Fruit fly (Drosophila melanogaster) whole organism, embryonic: ENCODE results near the gene Pdzd8.

Experiments used
- ATbp ChIP-seq: fragments of 200-800 bp; sonication (Bioruptor generic); optimal IDR thresholded peaks from 2 replicates; lab custom pipeline; 2017; ENCODE audit warnings: missing biosample characterization, mild to moderate bottlenecking, missing genetic modification characterization, missing genetic modification reagents
- Adf1 ChIP-seq: fragments of 200-800 bp; sonication (Bioruptor generic); IDR thresholded peaks from 2 replicates; pipeline ENCODE4 v1.3.6; 2022; ENCODE audit warnings: missing biosample characterization, missing genetic modification characterization
- Bdp1 ChIP-seq: fragments of 200-800 bp; sonication (Bioruptor generic); optimal IDR thresholded peaks from 3 replicates; lab custom pipeline; 2016; ENCODE audit warnings: missing biosample characterization, missing genetic modification characterization
- CG12104 ChIP-seq: fragments of 200-800 bp; sonication (Bioruptor generic); optimal IDR thresholded peaks from 3 replicates; lab custom pipeline; 2016; ENCODE audit warnings: missing biosample characterization, missing genetic modification characterization
- CG12236 ChIP-seq: fragments of 200-800 bp; sonication (Bioruptor generic); optimal IDR thresholded peaks from 2 replicates; lab custom pipeline; 2016; ENCODE audit warnings: missing biosample characterization, missing genetic modification characterization
- CG13287 ChIP-seq: fragments of 200-800 bp; sonication (Bioruptor generic); IDR thresholded peaks from 2 replicates; pipeline ENCODE4 v1.3.6; 2022; ENCODE audit warnings: missing biosample characterization, missing genetic modification characterization; ENCODE audit not compliant: partially characterized antibody
- CG14050 ChIP-seq: fragments of 200-800 bp; sonication (Bioruptor generic); IDR thresholded peaks from 3 replicates; pipeline ENCODE4 v1.3.6; 2022; ENCODE audit warnings: missing biosample characterization, missing genetic modification characterization
- CG14667 ChIP-seq: fragments of 200-800 bp; sonication (Bioruptor generic); IDR thresholded peaks from 2 replicates; pipeline ENCODE4 v1.3.6; 2022; ENCODE audit warnings: missing biosample characterization, missing genetic modification characterization
- CG15011 ChIP-seq: fragments of 200-800 bp; sonication (Bioruptor generic); optimal IDR thresholded peaks from 3 replicates; lab custom pipeline; 2018; ENCODE audit warnings: missing biosample characterization, mild to moderate bottlenecking, missing genetic modification characterization
- CG15269 ChIP-seq: fragments of 200-800 bp; sonication (Bioruptor generic); optimal IDR thresholded peaks from 2 replicates; lab custom pipeline; 2018; ENCODE audit warnings: missing biosample characterization, mild to moderate bottlenecking, missing genetic modification characterization, moderate library complexity
- CG15696 ChIP-seq: fragments of 200-800 bp; sonication (Bioruptor generic); optimal IDR thresholded peaks from 2 replicates; lab custom pipeline; 2019; ENCODE audit warnings: missing biosample characterization, mild to moderate bottlenecking, missing genetic modification characterization, moderate library complexity
- CG17829 ChIP-seq: fragments of 200-800 bp; optimal IDR thresholded peaks from 2 replicates; lab custom pipeline; 2019; ENCODE audit warnings: missing biosample characterization, mild to moderate bottlenecking, missing genetic modification characterization, moderate library complexity
- CG1832 ChIP-seq: fragments of 200-800 bp; sonication (Bioruptor generic); optimal IDR thresholded peaks from 2 replicates; lab custom pipeline; 2017; ENCODE audit warnings: missing biosample characterization, mild to moderate bottlenecking, missing genetic modification characterization, inconsistent platforms
- CG30020 ChIP-seq: fragments of 200-800 bp; optimal IDR thresholded peaks from 2 replicates; lab custom pipeline; 2019; ENCODE audit warnings: missing biosample characterization, mild to moderate bottlenecking, missing genetic modification characterization, moderate library complexity
- CG30403 ChIP-seq: fragments of 200-800 bp; sonication (Bioruptor generic); optimal IDR thresholded peaks from 3 replicates; lab custom pipeline; 2016; ENCODE audit warnings: missing biosample characterization, missing genetic modification characterization
- CG32772 ChIP-seq: fragments of 200-800 bp; sonication (Bioruptor generic); IDR thresholded peaks from 2 replicates; pipeline ENCODE4 v1.3.6; 2022; ENCODE audit warnings: missing biosample characterization, missing genetic modification characterization
- CG4404 ChIP-seq: fragments of 200-800 bp; sonication (Bioruptor generic); IDR thresholded peaks from 2 replicates; pipeline ENCODE4 v1.3.6; 2022; ENCODE audit warnings: missing biosample characterization, missing genetic modification characterization
- CG4707 ChIP-seq: fragments of 200-800 bp; sonication (Bioruptor generic); optimal IDR thresholded peaks from 2 replicates; lab custom pipeline; 2018; ENCODE audit warnings: missing biosample characterization, mild to moderate bottlenecking, missing genetic modification characterization, moderate library complexity
- CG5180 ChIP-seq: fragments of 200-800 bp; sonication (Bioruptor generic); optimal IDR thresholded peaks from 3 replicates; lab custom pipeline; 2017; ENCODE audit warnings: missing biosample characterization, missing genetic modification characterization, mild to moderate bottlenecking, moderate library complexity, missing genetic modification reagents
- CG5245 ChIP-seq: fragments of 200-800 bp; sonication (Bioruptor generic); optimal IDR thresholded peaks from 3 replicates; lab custom pipeline; 2016; ENCODE audit warnings: missing biosample characterization, missing genetic modification characterization
- CG6272 ChIP-seq: fragments of 200-800 bp; sonication (Bioruptor generic); IDR thresholded peaks from 2 replicates; pipeline ENCODE4 v1.3.6; 2022; ENCODE audit warnings: missing biosample characterization, missing genetic modification characterization
- CG8359 ChIP-seq: fragments of 200-800 bp; sonication (Bioruptor generic); optimal IDR thresholded peaks from 2 replicates; lab custom pipeline; 2017; ENCODE audit warnings: missing biosample characterization, mild to moderate bottlenecking, missing genetic modification characterization, borderline replicate concordance
- CG8388 ChIP-seq: fragments of 200-800 bp; sonication (Bioruptor generic); optimal IDR thresholded peaks from 2 replicates; lab custom pipeline; 2019; ENCODE audit warnings: missing biosample characterization, mild to moderate bottlenecking, missing genetic modification characterization, moderate library complexity
- CG9437 ChIP-seq: fragments of 200-800 bp; sonication (Bioruptor generic); optimal IDR thresholded peaks from 2 replicates; lab custom pipeline; 2018; ENCODE audit warnings: missing biosample characterization, mild to moderate bottlenecking, missing genetic modification characterization
- CG9932 ChIP-seq: fragments of 200-800 bp; sonication (Bioruptor generic); IDR thresholded peaks from 2 replicates; pipeline ENCODE4 v1.3.6; 2022; ENCODE audit warnings: missing biosample characterization, missing genetic modification characterization
- CoRest ChIP-seq: fragments of 200-800 bp; sonication (Bioruptor generic); optimal IDR thresholded peaks from 3 replicates; lab custom pipeline; 2018; ENCODE audit warnings: missing biosample characterization, mild to moderate bottlenecking, missing genetic modification characterization, moderate library complexity
- Dip3 ChIP-seq: fragments of 200-800 bp; sonication (Bioruptor generic); optimal IDR thresholded peaks from 3 replicates; lab custom pipeline; 2016; ENCODE audit warnings: missing biosample characterization, missing genetic modification characterization
- Doc2 ChIP-seq: fragments of 200-800 bp; sonication (Bioruptor generic); IDR thresholded peaks from 2 replicates; pipeline ENCODE4 v1.3.6; 2022; ENCODE audit warnings: missing biosample characterization, missing genetic modification characterization
- Dp ChIP-seq: fragments of 200-800 bp; sonication (Bioruptor generic); optimal IDR thresholded peaks from 2 replicates; lab custom pipeline; 2018; ENCODE audit warnings: missing biosample characterization, mild to moderate bottlenecking, missing genetic modification characterization, moderate library complexity
- Meics ChIP-seq: fragments of 200-800 bp; sonication (Bioruptor generic); optimal IDR thresholded peaks from 2 replicates; lab custom pipeline; 2017; ENCODE audit warnings: missing biosample characterization, mild to moderate bottlenecking, missing genetic modification characterization
- NC2α ChIP-seq: fragments of 200-800 bp; sonication (Bioruptor generic); optimal IDR thresholded peaks from 2 replicates; lab custom pipeline; 2016; ENCODE audit warnings: missing biosample characterization, missing genetic modification characterization
- NK7.1 ChIP-seq: fragments of 200-800 bp; sonication (Bioruptor generic); optimal IDR thresholded peaks from 3 replicates; lab custom pipeline; 2016; ENCODE audit warnings: missing biosample characterization, missing genetic modification characterization
- Side ChIP-seq: fragments of 200-800 bp; sonication (Bioruptor generic); optimal IDR thresholded peaks from 2 replicates; lab custom pipeline; 2016; ENCODE audit warnings: missing biosample characterization, missing genetic modification characterization
- Sox100B ChIP-seq: fragments of 200-800 bp; sonication (Bioruptor generic); optimal IDR thresholded peaks from 3 replicates; lab custom pipeline; 2018; ENCODE audit warnings: missing biosample characterization, mild to moderate bottlenecking, missing genetic modification characterization
- Sox102F ChIP-seq: fragments of 200-800 bp; sonication (Bioruptor generic); optimal IDR thresholded peaks from 2 replicates; lab custom pipeline; 2018; ENCODE audit warnings: missing biosample characterization, mild to moderate bottlenecking, missing genetic modification characterization, moderate library complexity
- Xbp1 ChIP-seq: fragments of 200-800 bp; sonication (Bioruptor generic); optimal IDR thresholded peaks from 3 replicates; lab custom pipeline; 2016; ENCODE audit warnings: missing biosample characterization, mild to moderate bottlenecking, missing genetic modification characterization
- cad ChIP-seq: fragments of >200 bp; optimal IDR thresholded peaks from 2 replicates; lab custom pipeline; 2017; ENCODE audit warnings: missing biosample characterization, missing genetic modification characterization
- kay ChIP-seq: fragments of 200-800 bp; sonication (Bioruptor generic); optimal IDR thresholded peaks from 2 replicates; lab custom pipeline; 2016; ENCODE audit warnings: missing biosample characterization, missing genetic modification characterization
- lov ChIP-seq, 2 experiments: fragments of 200-800 bp in 1 of 2; fragments of >200 bp in 1 of 2; sonication (Bioruptor generic) in 1 of 2; IDR thresholded peaks in 1 of 2; optimal IDR thresholded peaks in 1 of 2; 2 replicates in 1 of 2; 3 replicates in 1 of 2; pipeline versions ENCODE4 v1.3.6 to Lab custom; 2017 to 2022; ENCODE audit warnings: missing biosample characterization in 1 of 2, missing genetic modification characterization in 1 of 2
- onecut ChIP-seq: fragments of 200-800 bp; sonication (Bioruptor generic); IDR thresholded peaks from 2 replicates; pipeline ENCODE4 v1.3.6; 2022; ENCODE audit warnings: missing biosample characterization, missing genetic modification characterization
- peb ChIP-seq: fragments of 200-800 bp; sonication (Bioruptor generic); IDR thresholded peaks from 2 replicates; pipeline ENCODE4 v1.3.6; 2022; ENCODE audit warnings: missing biosample characterization, missing genetic modification characterization
- pzg ChIP-seq: fragments of 200-800 bp; sonication (Bioruptor generic); optimal IDR thresholded peaks from 3 replicates; lab custom pipeline; 2018; ENCODE audit warnings: missing biosample characterization, mild to moderate bottlenecking, missing genetic modification characterization, moderate library complexity
- rib ChIP-seq: fragments of 200-800 bp; sonication (Bioruptor generic); IDR thresholded peaks from 2 replicates; pipeline ENCODE4 v1.3.6; 2022; ENCODE audit warnings: missing biosample characterization, missing genetic modification characterization
- sc ChIP-seq, 3 experiments: fragments of >200 bp in 2 of 3; fragments of 200-800 bp in 1 of 3; sonication (Bioruptor generic) in 1 of 3; optimal IDR thresholded peaks; 2 replicates in 2 of 3; 3 replicates in 1 of 3; lab custom pipeline; 2017; ENCODE audit warnings: mild to moderate bottlenecking in 1 of 3, missing biosample characterization in 1 of 3, missing genetic modification characterization in 1 of 3, missing genetic modification reagents in 1 of 3
- schlank ChIP-seq: fragments of 200-800 bp; sonication (Bioruptor generic); optimal IDR thresholded peaks from 2 replicates; lab custom pipeline; 2018; ENCODE audit warnings: missing biosample characterization, mild to moderate bottlenecking, missing genetic modification characterization
- sens ChIP-seq: fragments of 200-800 bp; sonication (Bioruptor generic); peaks from one replicate; lab custom pipeline; 2016; ENCODE audit warnings: missing biosample characterization, missing genetic modification characterization
- slp2 ChIP-seq: fragments of 200-800 bp; sonication (Bioruptor generic); optimal IDR thresholded peaks from 2 replicates; lab custom pipeline; 2016; ENCODE audit warnings: missing biosample characterization, missing genetic modification characterization
- unpg ChIP-seq: fragments of 200-800 bp; sonication (Bioruptor generic); optimal IDR thresholded peaks from 3 replicates; lab custom pipeline; 2018; ENCODE audit warnings: missing biosample characterization, mild to moderate bottlenecking, missing genetic modification characterization, moderate library complexity
- wek ChIP-seq: fragments of 200-800 bp; sonication (Bioruptor generic); optimal IDR thresholded peaks from 3 replicates; lab custom pipeline; 2018; ENCODE audit warnings: missing biosample characterization, mild to moderate bottlenecking, missing genetic modification characterization, moderate library complexity
- zfh2 ChIP-seq: fragments of 200-800 bp; sonication (Bioruptor generic); optimal IDR thresholded peaks from 2 replicates; lab custom pipeline; 2016; ENCODE audit warnings: missing biosample characterization, missing genetic modification characterization

Gene Pdzd8

DNA sequence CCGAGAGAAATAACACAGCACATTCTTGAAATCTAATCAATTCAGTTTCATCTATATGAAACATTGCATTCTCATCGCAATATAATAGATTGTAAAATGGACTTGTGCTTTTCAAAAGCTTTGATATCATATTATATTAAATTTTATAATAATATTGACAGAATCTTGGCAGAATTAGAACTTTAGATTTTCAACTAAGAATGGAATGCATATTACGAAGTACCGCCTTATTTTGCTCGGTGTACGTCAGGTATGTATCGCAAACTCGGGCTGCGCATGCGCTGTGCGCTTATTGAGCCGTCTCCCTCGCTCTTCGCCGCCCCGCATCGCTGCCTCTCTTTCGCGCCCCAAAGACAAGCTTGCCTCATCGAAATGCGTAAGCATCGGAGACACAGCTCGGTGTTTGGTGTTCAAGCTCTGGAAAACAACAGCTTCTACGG is 15.5 kb downstream of the Pdzd8 start (continued):
- TF ChIP-seq CG15011 (GFP tag; lab: Kevin White, UChicago) (peak; percentile 77), schlank (peak; percentile 73), CG15269 (tag; lab: Kevin White, UChicago) (peak; percentile 94), CG5245 (peak; percentile 11), CG13287 (no peak), pzg (GFP tag; lab: Kevin White, UChicago) (no peak), CG14667 (GFP tag; lab: Robert Waterston, UW) (peak; percentile 78), wek (GFP tag; lab: Kevin White, UChicago) (peak; percentile 15), Xbp1 (GFP tag; lab: Kevin White, UChicago) (peak; percentile 78), CG12104 (peak; percentile 69), cad (GFP tag; lab: Kevin White, UChicago) (no peak), NK7.1 (GFP tag; lab: Kevin White, UChicago) (no peak), Bdp1 (GFP tag; lab: Kevin White, UChicago) (no peak), Sox102F (GFP tag; lab: Kevin White, UChicago) (peak; percentile 89), Dip3 (peak; percentile 35), CG1832 (peak; percentile 79), CG9437 (GFP tag; lab: Kevin White, UChicago) (peak; percentile 85), CG9932 (GFP tag; lab: Robert Waterston, UW) (peak; percentile 88), CG30403 (GFP tag; lab: Kevin White, UChicago) (peak; percentile 83), CG4707 (GFP tag; lab: Kevin White, UChicago) (peak; percentile 65), sc (optimal IDR thresholded peaks at IDR 0.05; lab: Kevin White, UChicago) (no peak), sc (GFP tag; optimal IDR thresholded peaks at IDR 0.05; lab: Kevin White, UChicago) (peak; percentile 82), CG30020 (peak; percentile 73), kay (GFP tag; lab: Kevin White, UChicago) (peak; percentile 55), lov (optimal IDR thresholded peaks at IDR 0.05; lab: Kevin White, UChicago) (no peak), lov (GFP tag; IDR thresholded peaks at IDR 0.05; lab: Robert Waterston, UW) (peak; percentile 59; the same call in 1 of the 3 replicates), rib (peak; percentile 61), Dp (GFP tag; lab: Kevin White, UChicago) (no peak), zfh2 (GFP tag; lab: Kevin White, UChicago) (peak; percentile 6), Adf1 (GFP tag; lab: Robert Waterston, UW) (peak; percentile 44; the same call in 1 of the 2 replicates), unpg (GFP tag; lab: Kevin White, UChicago) (peak; percentile 93), NC2α (GFP tag; lab: Kevin White, UChicago) (peak; percentile 8), sens (GFP tag; lab: Kevin White, UChicago) (peak; percentile 85), Meics (peak; percentile 90), CG14050 (GFP tag; lab: Robert Waterston, UW) (peak; percentile 78), CG6272 (GFP tag; lab: Robert Waterston, UW) (peak; percentile 80), onecut (GFP tag; lab: Robert Waterston, UW) (peak; percentile 79), Doc2 (GFP tag; lab: Robert Waterston, UW) (no peak), peb (peak; percentile 64), CG4404 (GFP tag; lab: Robert Waterston, UW) (peak; percentile 80), CG32772 (GFP tag; lab: Robert Waterston, UW) (peak; percentile 83), slp2 (GFP tag; lab: Kevin White, UChicago) (peak; percentile 4), CoRest (tag; lab: Kevin White, UChicago) (peak; percentile 95), ATbp (GFP tag; lab: Kevin White, UChicago) (peak; percentile 89), CG5180 (GFP tag; lab: Kevin White, UChicago) (peak; percentile 83), CG17829 (tag; lab: Kevin White, UChicago) (peak; percentile 95), CG15696 (tag; lab: Kevin White, UChicago) (peak; percentile 93), Sox100B (peak; percentile 94), CG8388 (peak; percentile 89), Side (no peak), CG12236 (GFP tag; lab: Kevin White, UChicago) (no peak), CG8359 (GFP tag; lab: Kevin White, UChicago) (peak; percentile 64)
